Worm (Caenorhabditis elegans): ENCODE data around the gene F59A6.4.

- no peak for TF ChIP-seq hnd-1 (tag; optimal IDR thresholded peaks at IDR 0.05)
- no peak for TF ChIP-seq scrt-1 (GFP tag; IDR thresholded peaks at IDR 0.05)
Measured at ce11 chrII:4968863-4969262, 36.0 kb upstream of the F59A6.4 start, which contains the start of gene shc-2.
